Worm (Caenorhabditis elegans) whole organism, L3 larva: ENCODE results near the gene ndub-3.

Source experiments
- daf-12 ChIP-seq: fragments of 150-350 bp; optimal IDR thresholded peaks from 2 replicates; lab custom pipeline; 2014; ENCODE audit warnings: missing biosample characterization, missing genetic modification reagents, missing genetic modification characterization
- elt-1 ChIP-seq: fragments of 150-350 bp; optimal IDR thresholded peaks from 2 replicates; lab custom pipeline; 2014; ENCODE audit warnings: missing biosample characterization, missing genetic modification characterization
- fkh-10 ChIP-seq: sonication (generic microtip); optimal IDR thresholded peaks from 2 replicates; lab custom pipeline; 2017; ENCODE audit warnings: missing biosample characterization, missing genetic modification reagents, missing genetic modification characterization
- mdl-1 ChIP-seq: fragments of 150-350 bp; optimal IDR thresholded peaks from 2 replicates; lab custom pipeline; 2014; ENCODE audit warnings: missing biosample characterization, missing genetic modification characterization
- nhr-11 ChIP-seq: fragments of 150-350 bp; optimal IDR thresholded peaks from 2 replicates; lab custom pipeline; 2014; ENCODE audit warnings: missing biosample characterization, missing genetic modification characterization
- pha-4 ChIP-seq: fragments of 150-350 bp; optimal IDR thresholded peaks from 2 replicates; lab custom pipeline; 2014; ENCODE audit warnings: missing biosample characterization, missing genetic modification reagents, missing genetic modification characterization
- sea-2 ChIP-seq: fragments of 150-350 bp; sonication (generic microtip); optimal IDR thresholded peaks from 4 replicates; lab custom pipeline; 2014; ENCODE audit warnings: missing biosample characterization, missing genetic modification reagents, missing genetic modification characterization
- snpc-4 ChIP-seq: fragments of 150-350 bp; optimal IDR thresholded peaks from 2 replicates; lab custom pipeline; 2014; ENCODE audit warnings: missing biosample characterization, missing genetic modification characterization
- ztf-11 ChIP-seq: fragments of 150-350 bp; optimal IDR thresholded peaks from 2 replicates; lab custom pipeline; 2014; ENCODE audit warnings: missing biosample characterization, missing genetic modification characterization

DNA sequence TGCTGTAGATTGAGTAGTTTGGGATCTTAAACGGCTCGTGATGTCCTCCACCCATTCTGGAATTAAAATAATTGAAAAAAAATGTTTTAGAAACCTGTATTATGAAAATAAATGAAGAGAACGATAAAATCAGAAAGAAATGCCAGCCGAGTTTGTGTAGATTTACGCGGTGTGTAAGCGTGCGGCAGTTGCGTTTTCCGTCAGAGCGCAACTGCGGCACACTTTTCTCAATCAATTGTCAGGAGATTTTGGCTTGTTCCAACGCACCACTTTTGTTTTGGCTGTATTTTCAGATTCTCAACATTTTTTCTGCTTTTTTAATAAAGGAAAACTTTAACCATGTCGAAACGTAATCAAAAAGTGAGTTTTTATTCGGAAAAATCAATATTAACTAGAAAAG lies at the start of gene ndub-3, which contains the start of gene C18E9.2:
- TF ChIP-seq pha-4 (tag; lab: Kevin White, UChicago) (no peak), mdl-1 (tag; lab: Kevin White, UChicago) (no peak), daf-12 (tag; lab: Kevin White, UChicago) (no peak), elt-1 (tag; lab: Kevin White, UChicago) (no peak), nhr-11 (tag; lab: Kevin White, UChicago) (no peak), fkh-10 (GFP tag; lab: Kevin White, UChicago) (no peak), sea-2 (GFP tag; lab: Kevin White, UChicago) (no peak), snpc-4 (tag; lab: Kevin White, UChicago) (no peak), ztf-11 (no peak)
